Worm (Caenorhabditis elegans): ENCODE measurements around the gene cls-3.

ce11 chrIII:9173239-9173638, 17.7 kb downstream of the cls-3 start:
- TF ChIP-seq dmd-4 (tag; optimal IDR thresholded peaks at IDR 0.05) (no peak), unc-62 (GFP tag; optimal IDR thresholded peaks at IDR 0.05) (no peak), elt-3 (tag; optimal IDR thresholded peaks at IDR 0.05) (no peak), ama-1 (optimal IDR thresholded peaks at IDR 0.05) (no peak), lsy-2 (tag; optimal IDR thresholded peaks at IDR 0.05) (no peak), blmp-1 (tag; optimal IDR thresholded peaks at IDR 0.05; ENCODE audit: insufficient read depth) (no peak), R02D3.7 (tag; optimal IDR thresholded peaks at IDR 0.05) (no peak)
